Fruit fly (Drosophila melanogaster): ENCODE measurements around the gene Rpn2.

dm6 chr3R:29112398-29113150 lies 40.8 kb upstream of the Rpn2 start, which contains the start of the genes alpha-Man-Ib and Pdhb:
- TF ChIP-seq Myc (optimal IDR thresholded peaks at IDR 0.05) (no peak), insv (optimal IDR thresholded peaks at IDR 0.05) (no peak), h (optimal IDR thresholded peaks at IDR 0.05) (no peak)

All from Kc167 (cell line).